Worm (Caenorhabditis elegans) whole organism, late embryonic: ENCODE data around the gene srsx-35.

ENCODE experiments used
- ceh-30 ChIP-seq: fragments of 150-350 bp; optimal IDR thresholded peaks from 2 replicates; lab custom pipeline; 2014; ENCODE audit warnings: missing biosample characterization, missing genetic modification characterization
- ceh-48 ChIP-seq: sonication (generic microtip); optimal IDR thresholded peaks from 2 replicates; lab custom pipeline; 2016; ENCODE audit warnings: missing genetic modification characterization, inconsistent platforms, missing compliant biosample characterization
- nhr-232 ChIP-seq: sonication (generic microtip); optimal IDR thresholded peaks from 2 replicates; lab custom pipeline; 2016; ENCODE audit warnings: missing genetic modification characterization, missing compliant biosample characterization
- ref-2 ChIP-seq: sonication (generic microtip); optimal IDR thresholded peaks from 2 replicates; lab custom pipeline; 2016; ENCODE audit warnings: missing genetic modification characterization, missing compliant biosample characterization

DNA sequence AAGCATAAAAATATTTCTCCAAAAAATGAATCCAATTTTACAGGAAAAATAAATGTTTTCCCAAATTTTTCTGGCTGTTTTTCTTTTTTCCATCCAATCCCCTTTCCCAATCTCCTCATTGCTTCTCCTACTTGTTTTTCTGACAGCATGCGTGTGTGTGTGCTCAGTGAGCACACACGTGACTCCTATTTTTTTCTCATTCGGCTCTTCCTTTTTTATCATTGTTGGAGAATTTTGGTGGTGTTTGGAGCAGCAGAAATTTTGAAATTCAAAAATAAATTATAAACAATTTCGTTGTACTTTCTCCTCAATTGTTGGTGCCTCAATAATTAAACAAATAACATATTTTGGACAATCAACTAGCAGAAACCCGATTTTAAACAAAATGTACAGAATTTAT lies 29.4 kb downstream of the srsx-35 start:
- TF ChIP-seq ceh-30 (tag; lab: Kevin White, UChicago) (no peak), ref-2 (tag; lab: Kevin White, UChicago) (no peak), nhr-232 (tag; lab: Kevin White, UChicago) (no peak), ceh-48 (tag; lab: Kevin White, UChicago) (no peak)
